Worm (Caenorhabditis elegans): Measurements from ENCODE around the gene F45F2.11.

DNA sequence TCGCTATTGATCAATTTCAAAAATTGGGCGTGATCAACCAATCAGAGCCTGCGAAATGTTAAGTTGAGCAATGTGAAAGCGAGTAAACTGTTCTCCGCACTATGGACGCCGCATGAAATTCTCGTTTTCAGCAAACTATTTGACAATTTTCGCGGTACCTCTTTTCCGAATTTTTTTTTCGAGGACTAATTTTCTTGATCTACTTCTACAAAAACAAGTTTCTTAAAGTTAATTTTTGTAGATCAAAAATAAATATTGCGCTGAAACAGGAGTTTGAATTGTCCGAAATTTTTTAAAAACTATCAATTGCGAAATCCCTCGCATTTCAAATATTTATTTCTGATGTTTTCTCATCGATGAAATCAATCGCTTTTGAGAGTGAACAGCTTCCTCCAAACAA lies 3.0 kb downstream of the F45F2.11 start:
- TF ChIP-seq nhr-28 (tag; optimal IDR thresholded peaks at IDR 0.05) (no peak), flh-1 (GFP tag; optimal IDR thresholded peaks at IDR 0.05) (no peak), lsy-2 (tag; optimal IDR thresholded peaks at IDR 0.05) (no peak), unc-39 (tag; optimal IDR thresholded peaks at IDR 0.05) (no peak), nhr-237 (tag; optimal IDR thresholded peaks at IDR 0.05) (no peak)

Measured in whole organism, mixed stage, embryonic.